Worm (Caenorhabditis elegans) whole organism, late embryonic: Measurements from ENCODE around the gene pxl-1.
A peak's percentile ranks its signal among the peaks of the same experiment; 100 is the strongest.

ENCODE experiments used
- ama-1 ChIP-seq: fragments of 150-350 bp; optimal IDR thresholded peaks from 2 replicates; lab custom pipeline; 2014
- che-1 ChIP-seq: sonication (generic microtip); optimal IDR thresholded peaks from 2 replicates; lab custom pipeline; 2016; ENCODE audit warnings: mild to moderate bottlenecking, missing genetic modification characterization, missing compliant biosample characterization
- elt-2 ChIP-seq: sonication (generic microtip); optimal IDR thresholded peaks from 2 replicates; lab custom pipeline; 2016; ENCODE audit warnings: missing genetic modification reagents, missing genetic modification characterization, missing compliant biosample characterization
- eyg-1 ChIP-seq: sonication (generic microtip); optimal IDR thresholded peaks from 2 replicates; lab custom pipeline; 2016; ENCODE audit warnings: missing genotype, missing genetic modification characterization, missing compliant biosample characterization
- fkh-6 ChIP-seq: sonication (generic microtip); optimal IDR thresholded peaks from 2 replicates; lab custom pipeline; 2016; ENCODE audit warnings: missing genetic modification characterization, missing compliant biosample characterization
- hlh-8 ChIP-seq: sonication (generic microtip); optimal IDR thresholded peaks from 2 replicates; lab custom pipeline; 2016; ENCODE audit warnings: missing genotype, missing genetic modification characterization, missing compliant biosample characterization
- nfya-1 ChIP-seq: sonication (generic microtip); optimal IDR thresholded peaks from 2 replicates; lab custom pipeline; 2017; ENCODE audit warnings: missing genetic modification characterization, mild to moderate bottlenecking, missing compliant biosample characterization, antibody characterized with exemption, moderate library complexity
- nhr-11 ChIP-seq: fragments of 150-350 bp; optimal IDR thresholded peaks from 2 replicates; lab custom pipeline; 2014; ENCODE audit warnings: missing biosample characterization, missing genetic modification characterization
- pag-3 ChIP-seq: sonication (generic microtip); optimal IDR thresholded peaks from 2 replicates; lab custom pipeline; 2016; ENCODE audit warnings: missing compliant biosample characterization, missing genetic modification characterization, borderline replicate concordance
- pha-4 ChIP-seq: fragments of 150-350 bp; optimal IDR thresholded peaks from 2 replicates; lab custom pipeline; 2018; ENCODE audit warnings: missing biosample characterization, missing genetic modification reagents, missing genetic modification characterization
- rnt-1 ChIP-seq: sonication (generic microtip); optimal IDR thresholded peaks from 2 replicates; lab custom pipeline; 2016; ENCODE audit warnings: missing genetic modification characterization, missing compliant biosample characterization
- unc-86 ChIP-seq: sonication (generic microtip); optimal IDR thresholded peaks from 2 replicates; lab custom pipeline; 2016; ENCODE audit warnings: missing genetic modification characterization, missing compliant biosample characterization

DNA sequence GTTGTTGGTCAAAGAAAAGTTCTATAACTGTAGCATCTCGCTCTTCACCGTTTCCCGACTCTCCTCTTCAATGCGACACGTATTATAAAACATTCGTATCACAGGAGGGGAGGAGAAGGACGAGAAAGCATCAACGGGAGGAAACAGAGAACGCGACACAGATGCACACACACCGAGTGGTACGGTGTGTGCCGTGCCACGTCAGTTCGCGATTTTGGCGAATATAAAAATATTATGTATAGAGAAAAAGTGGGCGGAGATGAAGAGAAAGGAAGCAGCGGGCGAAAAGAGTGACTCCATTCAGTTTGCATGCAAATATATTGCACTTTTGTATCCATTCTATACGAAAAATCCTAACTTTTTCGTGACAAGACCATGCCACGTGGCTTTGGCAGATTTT lies 18.9 kb upstream of the pxl-1 start:
- TF ChIP-seq ama-1 (lab: Kevin White, UChicago) (no peak), rnt-1 (tag; lab: Kevin White, UChicago) (no peak), hlh-8 (no peak), pag-3 (tag; lab: Kevin White, UChicago) (no peak), eyg-1 (tag; lab: Kevin White, UChicago) (no peak), nhr-11 (tag; lab: Kevin White, UChicago) (no peak), unc-86 (tag; lab: Kevin White, UChicago) (no peak), fkh-6 (tag; lab: Kevin White, UChicago) (no peak), pha-4 (tag; lab: Kevin White, UChicago) (no peak), elt-2 (tag; lab: Kevin White, UChicago) (peak; percentile 5), nfya-1 (tag; lab: Kevin White, UChicago) (peak; percentile 55), che-1 (tag; lab: Kevin White, UChicago) (no peak)
